Worm (Caenorhabditis elegans): ENCODE data around the gene C49C3.9.

DNA sequence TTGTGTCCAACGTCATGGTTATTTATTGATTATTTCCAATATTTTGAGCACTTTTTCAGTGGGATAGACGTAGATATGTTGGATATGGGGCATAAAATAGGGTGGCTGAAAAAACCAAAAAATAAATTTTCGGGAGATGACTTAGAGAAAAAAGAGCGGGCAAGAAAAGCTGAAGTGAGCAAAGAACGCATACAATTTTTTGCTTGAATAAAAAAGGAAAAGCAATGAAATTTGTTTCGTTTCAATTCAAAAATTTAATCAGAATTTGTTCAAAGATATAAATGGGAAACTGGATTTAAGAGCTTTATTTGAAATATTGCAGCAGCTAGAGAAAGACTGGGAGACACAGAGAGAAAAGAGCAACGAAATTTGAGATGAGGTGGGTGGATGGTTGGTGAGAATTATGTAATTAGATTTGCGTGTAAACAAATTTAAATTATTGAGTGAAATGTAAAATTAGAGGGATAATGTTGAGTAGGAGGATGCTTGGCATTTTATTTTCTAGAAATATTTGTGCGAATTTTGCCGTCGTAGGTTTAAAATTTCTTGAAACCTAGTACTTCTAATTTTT, 50.4 kb downstream of the C49C3.9 start, which contains the start of the genes T28F3.11 and slc-17.4:
- no peak for TF ChIP-seq snpc-4 (tag; optimal IDR thresholded peaks at IDR 0.05)
- TF ChIP-seq pqm-1 (tag; optimal IDR thresholded peaks at IDR 0.05), result no peak
- TF ChIP-seq R02D3.7 (tag; optimal IDR thresholded peaks at IDR 0.05), result no peak
- no peak for TF ChIP-seq unc-62 (GFP tag; optimal IDR thresholded peaks at IDR 0.05)
- TF ChIP-seq nhr-12 (tag; optimal IDR thresholded peaks at IDR 0.05), result no peak
- no peak for TF ChIP-seq ama-1 (optimal IDR thresholded peaks at IDR 0.05)
- TF ChIP-seq nhr-76 (tag; optimal IDR thresholded peaks at IDR 0.05), result no peak
- TF ChIP-seq ceh-16 (tag; optimal IDR thresholded peaks at IDR 0.05), result no peak
- TF ChIP-seq nfya-1 (tag; optimal IDR thresholded peaks at IDR 0.05; ENCODE audit: insufficient read depth), result no peak
- no peak for TF ChIP-seq ceh-9 (tag; optimal IDR thresholded peaks at IDR 0.05)
- no peak for TF ChIP-seq unc-39 (tag; optimal IDR thresholded peaks at IDR 0.05)

All from whole organism, L3 larva.